Fruit fly (Drosophila melanogaster) whole organism, embryonic: ENCODE results near the gene Cyp4d20.
A peak's percentile ranks its signal among the peaks of the same experiment; 100 is the strongest.

Source experiments
- Abd-B ChIP-seq: fragments of 200-800 bp; sonication (Bioruptor generic); optimal IDR thresholded peaks from 2 replicates; lab custom pipeline; 2018; ENCODE audit warnings: missing biosample characterization, mild to moderate bottlenecking, missing genetic modification characterization, moderate library complexity
- CG10147 ChIP-seq: fragments of 200-800 bp; sonication (Bioruptor generic); optimal IDR thresholded peaks from 2 replicates; lab custom pipeline; 2019; ENCODE audit warnings: missing biosample characterization, mild to moderate bottlenecking, missing genetic modification characterization, moderate library complexity
- CG10209 ChIP-seq: fragments of 200-800 bp; sonication (Bioruptor generic); optimal IDR thresholded peaks from 3 replicates; lab custom pipeline; 2017; ENCODE audit warnings: missing biosample characterization, mild to moderate bottlenecking, missing genetic modification characterization, missing genetic modification reagents
- CG10267 ChIP-seq: fragments of 200-800 bp; sonication (Bioruptor generic); optimal IDR thresholded peaks from 2 replicates; lab custom pipeline; 2018; ENCODE audit warnings: missing biosample characterization, mild to moderate bottlenecking, missing genetic modification characterization, moderate library complexity
- CG10543 ChIP-seq: fragments of 200-800 bp; sonication (Bioruptor generic); optimal IDR thresholded peaks from 3 replicates; lab custom pipeline; 2017; ENCODE audit warnings: missing biosample characterization, mild to moderate bottlenecking, missing genetic modification characterization, moderate library complexity
- CG10654 ChIP-seq: fragments of 200-800 bp; sonication (Bioruptor generic); optimal IDR thresholded peaks from 2 replicates; lab custom pipeline; 2016; ENCODE audit warnings: missing biosample characterization, missing genetic modification characterization
- CG11723 ChIP-seq: fragments of 200-800 bp; sonication (Bioruptor generic); optimal IDR thresholded peaks from 2 replicates; lab custom pipeline; 2017; ENCODE audit warnings: missing biosample characterization, mild to moderate bottlenecking, missing genetic modification characterization
- CG12236 ChIP-seq: fragments of 200-800 bp; sonication (Bioruptor generic); optimal IDR thresholded peaks from 2 replicates; lab custom pipeline; 2016; ENCODE audit warnings: missing biosample characterization, missing genetic modification characterization
- CG12299 ChIP-seq: fragments of 200-800 bp; sonication (Bioruptor generic); optimal IDR thresholded peaks from 2 replicates; lab custom pipeline; 2018; ENCODE audit warnings: missing biosample characterization, mild to moderate bottlenecking, missing genetic modification characterization
- CG12744 ChIP-seq: fragments of 200-800 bp; sonication (Bioruptor generic); optimal IDR thresholded peaks from 2 replicates; lab custom pipeline; 2016; ENCODE audit warnings: missing biosample characterization, missing genetic modification characterization
- CG13296 ChIP-seq: fragments of 200-800 bp; sonication (Bioruptor generic); optimal IDR thresholded peaks from 3 replicates; lab custom pipeline; 2018; ENCODE audit warnings: missing biosample characterization, mild to moderate bottlenecking, missing genetic modification characterization
- CG15514 ChIP-seq: fragments of 200-800 bp; sonication (Bioruptor generic); optimal IDR thresholded peaks from 3 replicates; lab custom pipeline; 2017; ENCODE audit warnings: missing biosample characterization, missing genetic modification characterization, mild to moderate bottlenecking, moderate library complexity, missing genetic modification reagents
- CG17359 ChIP-seq: fragments of 200-800 bp; sonication (Bioruptor generic); optimal IDR thresholded peaks from 3 replicates; lab custom pipeline; 2018; ENCODE audit warnings: missing biosample characterization, mild to moderate bottlenecking, missing genetic modification characterization, moderate library complexity
- CG1792 ChIP-seq: fragments of 200-800 bp; sonication (Bioruptor generic); optimal IDR thresholded peaks from 2 replicates; lab custom pipeline; 2016; ENCODE audit warnings: missing biosample characterization, missing genetic modification characterization
- CG31365 ChIP-seq: fragments of 200-800 bp; sonication (Bioruptor generic); optimal IDR thresholded peaks from 2 replicates; lab custom pipeline; 2018; ENCODE audit warnings: missing biosample characterization, mild to moderate bottlenecking, missing genetic modification characterization
- CG4820 ChIP-seq: fragments of 200-800 bp; sonication (Bioruptor generic); optimal IDR thresholded peaks from 3 replicates; lab custom pipeline; 2016; ENCODE audit warnings: missing biosample characterization, missing genetic modification characterization
- CG9727 ChIP-seq: fragments of 200-800 bp; sonication (Bioruptor generic); optimal IDR thresholded peaks from 3 replicates; lab custom pipeline; 2017; ENCODE audit warnings: missing biosample characterization, mild to moderate bottlenecking, missing genetic modification characterization
- CHES-1-like ChIP-seq: fragments of 200-800 bp; sonication (Bioruptor generic); optimal IDR thresholded peaks from 2 replicates; lab custom pipeline; 2016; ENCODE audit warnings: missing biosample characterization, missing genetic modification characterization
- Dref ChIP-seq: fragments of 200-800 bp; sonication (Bioruptor generic); IDR thresholded peaks from 2 replicates; pipeline ENCODE4 v1.3.6; 2022; ENCODE audit warnings: missing biosample characterization, missing genetic modification characterization
- Eip74EF ChIP-seq, 2 experiments: fragments of 200-800 bp in 1 of 2; fragments of >200 bp in 1 of 2; sonication (Bioruptor generic) in 1 of 2; optimal IDR thresholded peaks; 2 replicates each; lab custom pipeline; 2017 to 2019; ENCODE audit warnings: missing biosample characterization in 2 of 2, missing genetic modification characterization in 2 of 2, mild to moderate bottlenecking in 1 of 2, moderate library complexity in 1 of 2
- H15 ChIP-seq: fragments of 200-800 bp; sonication (Bioruptor generic); IDR thresholded peaks from 3 replicates; pipeline ENCODE4 v1.3.6; 2022; ENCODE audit warnings: missing biosample characterization, missing genetic modification characterization
- HLHmδ ChIP-seq: fragments of 200-800 bp; sonication (Bioruptor generic); optimal IDR thresholded peaks from 2 replicates; lab custom pipeline; 2018; ENCODE audit warnings: missing biosample characterization, mild to moderate bottlenecking, missing genetic modification characterization, moderate library complexity
- Lhr ChIP-seq: fragments of 200-800 bp; sonication (Bioruptor generic); optimal IDR thresholded peaks from 3 replicates; lab custom pipeline; 2017; ENCODE audit warnings: mild to moderate bottlenecking, missing biosample characterization, missing genetic modification reagents, missing genetic modification characterization
- Mad ChIP-seq: fragments of 200-800 bp; sonication (Bioruptor generic); optimal IDR thresholded peaks from 2 replicates; lab custom pipeline; 2016; ENCODE audit warnings: missing biosample characterization, missing genetic modification characterization
- Nf-YA ChIP-seq: fragments of 200-800 bp; sonication (Bioruptor generic); IDR thresholded peaks from 2 replicates; pipeline ENCODE4 v1.3.6; 2022; ENCODE audit warnings: missing biosample characterization, missing genetic modification characterization
- Sox102F ChIP-seq: fragments of 200-800 bp; sonication (Bioruptor generic); optimal IDR thresholded peaks from 2 replicates; lab custom pipeline; 2018; ENCODE audit warnings: missing biosample characterization, mild to moderate bottlenecking, missing genetic modification characterization, moderate library complexity
- Sry-β ChIP-seq: fragments of 200-800 bp; sonication (Bioruptor generic); optimal IDR thresholded peaks from 2 replicates; lab custom pipeline; 2018; ENCODE audit warnings: missing biosample characterization, mild to moderate bottlenecking, missing genetic modification characterization, moderate library complexity
- Usf ChIP-seq: fragments of 200-800 bp; sonication (Bioruptor generic); optimal IDR thresholded peaks from 2 replicates; lab custom pipeline; 2017; ENCODE audit warnings: missing genotype, missing biosample characterization, missing genetic modification characterization
- bab2 ChIP-seq: fragments of 200-800 bp; sonication (Bioruptor generic); optimal IDR thresholded peaks from 2 replicates; lab custom pipeline; 2016; ENCODE audit warnings: missing biosample characterization, missing genetic modification characterization
- ci ChIP-seq: fragments of 200-800 bp; sonication (Bioruptor generic); IDR thresholded peaks from 3 replicates; pipeline ENCODE4 v1.3.6; 2022; ENCODE audit warnings: missing biosample characterization, missing genetic modification characterization
- dimm ChIP-seq: fragments of 200-800 bp; sonication (Bioruptor generic); IDR thresholded peaks from 2 replicates; pipeline ENCODE4 v1.3.6; 2022; ENCODE audit warnings: missing biosample characterization, missing genetic modification characterization
- dmrt99B ChIP-seq: fragments of 200-800 bp; sonication (Bioruptor generic); optimal IDR thresholded peaks from 2 replicates; lab custom pipeline; 2018; ENCODE audit warnings: missing biosample characterization, mild to moderate bottlenecking, missing genetic modification characterization, moderate library complexity
- dpn ChIP-seq, 2 experiments: fragments of 200-800 bp; sonication (Bioruptor generic); optimal IDR thresholded peaks; 3 replicates each; lab custom pipeline; 2016; ENCODE audit warnings: missing biosample characterization in 2 of 2, missing genetic modification characterization in 2 of 2
- dysf ChIP-seq: fragments of 200-800 bp; sonication (Bioruptor generic); IDR thresholded peaks from 3 replicates; pipeline ENCODE4 v1.3.6; 2022; ENCODE audit warnings: missing biosample characterization, missing genetic modification characterization
- fd102C ChIP-seq: fragments of 200-800 bp; sonication (Bioruptor generic); optimal IDR thresholded peaks from 2 replicates; lab custom pipeline; 2018; ENCODE audit warnings: missing biosample characterization, mild to moderate bottlenecking, missing genetic modification characterization, moderate library complexity
- gem ChIP-seq: fragments of 200-800 bp; sonication (Bioruptor generic); optimal IDR thresholded peaks from 2 replicates; lab custom pipeline; 2019; ENCODE audit warnings: missing biosample characterization, mild to moderate bottlenecking, missing genetic modification characterization, moderate library complexity
- grn ChIP-seq: fragments of 200-800 bp; sonication (Bioruptor generic); optimal IDR thresholded peaks from 3 replicates; lab custom pipeline; 2017; ENCODE audit warnings: missing biosample characterization, missing genetic modification characterization
- kni ChIP-seq: fragments of 200-800 bp; sonication (Bioruptor generic); optimal IDR thresholded peaks from 3 replicates; lab custom pipeline; 2017; ENCODE audit warnings: mild to moderate bottlenecking, missing biosample characterization, missing genetic modification reagents, missing genetic modification characterization
- lola ChIP-seq, 3 experiments: fragments of >200 bp in 2 of 3; fragments of 200-800 bp in 1 of 3; sonication (Bioruptor generic) in 1 of 3; optimal IDR thresholded peaks; 2 replicates each; lab custom pipeline; 2017 to 2019; ENCODE audit warnings: missing biosample characterization in 3 of 3, missing genetic modification characterization in 3 of 3, mild to moderate bottlenecking in 1 of 3, moderate library complexity in 1 of 3
- mirr ChIP-seq: fragments of 200-800 bp; sonication (Bioruptor generic); optimal IDR thresholded peaks from 3 replicates; lab custom pipeline; 2018; ENCODE audit warnings: missing biosample characterization, mild to moderate bottlenecking, missing genetic modification characterization
- nmo ChIP-seq: fragments of 200-800 bp; sonication (Bioruptor generic); optimal IDR thresholded peaks from 2 replicates; lab custom pipeline; 2018; ENCODE audit warnings: missing biosample characterization, mild to moderate bottlenecking, missing genetic modification characterization, moderate library complexity
- oc ChIP-seq: fragments of 200-800 bp; sonication (Bioruptor generic); optimal IDR thresholded peaks from 2 replicates; lab custom pipeline; 2018; ENCODE audit warnings: missing biosample characterization, mild to moderate bottlenecking, missing genetic modification characterization, moderate library complexity
- odd ChIP-seq: fragments of 200-800 bp; sonication (Bioruptor generic); optimal IDR thresholded peaks from 2 replicates; lab custom pipeline; 2017; ENCODE audit warnings: missing biosample characterization, mild to moderate bottlenecking, missing genetic modification characterization
- ranshi ChIP-seq: fragments of 200-800 bp; sonication (Bioruptor generic); IDR thresholded peaks from 2 replicates; pipeline ENCODE4 v1.3.6; 2022; ENCODE audit warnings: missing biosample characterization, missing genetic modification characterization
- sens-2 ChIP-seq: fragments of 200-800 bp; sonication (Bioruptor generic); IDR thresholded peaks from 2 replicates; pipeline ENCODE4 v1.3.6; 2022; ENCODE audit warnings: missing biosample characterization, missing genetic modification characterization
- stc ChIP-seq: fragments of 200-800 bp; sonication (Bioruptor generic); IDR thresholded peaks from 2 replicates; pipeline ENCODE4 v1.3.6; 2022; ENCODE audit warnings: missing biosample characterization, missing genetic modification characterization
- vvl ChIP-seq: fragments of 200-800 bp; sonication (Bioruptor generic); IDR thresholded peaks from 2 replicates; pipeline ENCODE4 v1.3.6; 2022; ENCODE audit warnings: missing biosample characterization, missing genetic modification characterization
- wek ChIP-seq: fragments of 200-800 bp; sonication (Bioruptor generic); optimal IDR thresholded peaks from 3 replicates; lab custom pipeline; 2018; ENCODE audit warnings: missing biosample characterization, mild to moderate bottlenecking, missing genetic modification characterization, moderate library complexity
- wor ChIP-seq: fragments of 200-800 bp; sonication (Bioruptor generic); IDR thresholded peaks from 2 replicates; pipeline ENCODE4 v1.3.6; 2022; ENCODE audit warnings: missing biosample characterization, missing genetic modification characterization

The Cyp4d20 gene

dm6 chr3L:2489438-2489837 lies 11.2 kb upstream of the Cyp4d20 start (continued):
- TF ChIP-seq CG13296 (GFP tag; lab: Kevin White, UChicago) (peak; percentile 52), Eip74EF (GFP tag; optimal IDR thresholded peaks at IDR 0.05; lab: Kevin White, UChicago) (peak in 1 of 2 experiments; percentile 59), CG12236 (GFP tag; lab: Kevin White, UChicago) (peak; percentile 44), gem (peak; percentile 50), Sry-β (peak; percentile 30), HLHmδ (peak; percentile 27), Dref (GFP tag; lab: Robert Waterston, UW) (no peak), dimm (GFP tag; lab: Robert Waterston, UW) (no peak), CG12299 (tag; lab: Kevin White, UChicago) (peak; percentile 56), CG12744 (GFP tag; lab: Kevin White, UChicago) (peak; percentile 15), vvl (GFP tag; lab: Robert Waterston, UW) (peak; percentile 66; the same call in 1 of the 2 replicates), lola (GFP tag; optimal IDR thresholded peaks at IDR 0.05; lab: Kevin White, UChicago) (peak in 1 of 3 experiments; percentile 31), Sox102F (GFP tag; lab: Kevin White, UChicago) (peak; percentile 39), CG17359 (tag; lab: Kevin White, UChicago) (peak; percentile 75), CHES-1-like (peak; percentile 16), CG10543 (GFP tag; lab: Kevin White, UChicago) (peak; percentile 27), stc (GFP tag; lab: Robert Waterston, UW) (no peak), ranshi (no peak; the same call in 1 of the 2 replicates), CG10654 (peak; percentile 20), odd (GFP tag; lab: Kevin White, UChicago) (peak; percentile 47), ci (GFP tag; lab: Robert Waterston, UW) (peak; percentile 79; the same call in 2 of the 3 replicates), Lhr (peak; percentile 12), Abd-B (GFP tag; lab: Kevin White, UChicago) (no peak), Mad (GFP tag; lab: Kevin White, UChicago) (no peak), CG10147 (GFP tag; lab: Kevin White, UChicago) (peak; percentile 15), H15 (GFP tag; lab: Robert Waterston, UW) (no peak), wor (GFP tag; lab: Robert Waterston, UW) (no peak), oc (tag; lab: Kevin White, UChicago) (peak; percentile 54), CG10209 (GFP tag; lab: Kevin White, UChicago) (peak; percentile 37), bab2 (peak; percentile 69), fd102C (GFP tag; lab: Kevin White, UChicago) (peak; percentile 85), dmrt99B (peak; percentile 51), CG31365 (tag; lab: Kevin White, UChicago) (peak; percentile 59), sens-2 (peak; percentile 11; the same call in 1 of the 2 replicates), CG4820 (GFP tag; lab: Kevin White, UChicago) (peak; percentile 7), dpn (GFP tag; optimal IDR thresholded peaks at IDR 0.05; lab: Kevin White, UChicago) (peak in 1 of 2 experiments; percentile 15), CG9727 (GFP tag; lab: Kevin White, UChicago) (peak; percentile 62), kni (peak; percentile 60), Usf (GFP tag; lab: Kevin White, UChicago) (no peak), grn (peak; percentile 20), mirr (GFP tag; lab: Kevin White, UChicago) (peak; percentile 11), Nf-YA (GFP tag; lab: Robert Waterston, UW) (peak; percentile 43; the same call in 1 of the 2 replicates), CG1792 (GFP tag; lab: Kevin White, UChicago) (peak; percentile 66), dysf (GFP tag; lab: Robert Waterston, UW) (no peak), CG10267 (tag; lab: Kevin White, UChicago) (peak; percentile 7), nmo (GFP tag; lab: Kevin White, UChicago) (no peak), wek (GFP tag; lab: Kevin White, UChicago) (peak; percentile 79), CG15514 (GFP tag; lab: Kevin White, UChicago) (peak; percentile 40), CG11723 (GFP tag; lab: Kevin White, UChicago) (peak; percentile 40)
